Worm (Caenorhabditis elegans) whole organism, mixed stage, embryonic: ENCODE results near the gene W09D6.1.
A peak's percentile ranks its signal among the peaks of the same experiment; 100 is the strongest.

Experiments
- blmp-1 ChIP-seq: fragments of 150-350 bp; optimal IDR thresholded peaks from 2 replicates; lab custom pipeline; 2014; ENCODE audit warnings: missing biosample characterization, missing genetic modification characterization
- ceh-39 ChIP-seq: fragments of 150-350 bp; optimal IDR thresholded peaks from 2 replicates; lab custom pipeline; 2014; ENCODE audit warnings: missing biosample characterization, missing genetic modification characterization
- ceh-83 ChIP-seq: fragments of 200-800 bp; sonication (Bioruptor generic); optimal IDR thresholded peaks from 2 replicates; lab custom pipeline; 2018; ENCODE audit warnings: mild to moderate bottlenecking, missing genetic modification characterization, missing compliant biosample characterization
- ces-1 ChIP-seq: fragments of 150-350 bp; optimal IDR thresholded peaks from 2 replicates; lab custom pipeline; 2014; ENCODE audit warnings: missing biosample characterization, missing genetic modification reagents, missing genetic modification characterization
- cnd-1 ChIP-seq: fragments of 200-800 bp; sonication (Bioruptor generic); optimal IDR thresholded peaks from 2 replicates; lab custom pipeline; 2018; ENCODE audit warnings: mild to moderate bottlenecking, missing genetic modification characterization, missing compliant biosample characterization
- drap-1 ChIP-seq: fragments of 200-800 bp; sonication (Bioruptor generic); optimal IDR thresholded peaks from 3 replicates; lab custom pipeline; 2018; ENCODE audit warnings: mild to moderate bottlenecking, missing genetic modification characterization, missing compliant biosample characterization
- elt-1 ChIP-seq: sonication (generic microtip); optimal IDR thresholded peaks from 2 replicates; lab custom pipeline; 2017; ENCODE audit warnings: missing genetic modification characterization, mild to moderate bottlenecking, missing compliant biosample characterization, antibody characterized with exemption, moderate library complexity, borderline replicate concordance; ENCODE audit not compliant: insufficient read depth
- elt-3 ChIP-seq: fragments of 150-350 bp; optimal IDR thresholded peaks from 2 replicates; lab custom pipeline; 2014; ENCODE audit warnings: missing biosample characterization, missing genetic modification characterization
- flh-1 ChIP-seq: fragments of 200-800 bp; sonication (Bioruptor generic); optimal IDR thresholded peaks from 2 replicates; lab custom pipeline; 2018; ENCODE audit warnings: mild to moderate bottlenecking, missing genetic modification characterization, moderate library complexity, missing compliant biosample characterization
- ham-2 ChIP-seq: fragments of 200-800 bp; sonication (Bioruptor generic); optimal IDR thresholded peaks from 2 replicates; lab custom pipeline; 2018; ENCODE audit warnings: mild to moderate bottlenecking, missing genetic modification characterization, missing compliant biosample characterization
- hlh-1 ChIP-seq: fragments of 150-350 bp; optimal IDR thresholded peaks from 2 replicates; lab custom pipeline; 2014; ENCODE audit warnings: missing biosample characterization, missing genetic modification reagents, missing genetic modification characterization
- lin-13 ChIP-seq: fragments of 150-350 bp; optimal IDR thresholded peaks from 2 replicates; lab custom pipeline; 2014; ENCODE audit warnings: missing biosample characterization, missing genetic modification characterization
- lin-32 ChIP-seq: fragments of 200-800 bp; sonication (Bioruptor generic); optimal IDR thresholded peaks from 2 replicates; lab custom pipeline; 2018; ENCODE audit warnings: mild to moderate bottlenecking, missing genetic modification characterization, missing compliant biosample characterization
- lsy-2 ChIP-seq: fragments of 150-350 bp; optimal IDR thresholded peaks from 2 replicates; lab custom pipeline; 2014; ENCODE audit warnings: missing biosample characterization, missing genetic modification characterization
- mab-5 ChIP-seq: fragments of 150-350 bp; optimal IDR thresholded peaks from 2 replicates; lab custom pipeline; 2014; ENCODE audit warnings: missing biosample characterization, missing genetic modification characterization
- mep-1 ChIP-seq: fragments of 150-350 bp; optimal IDR thresholded peaks from 2 replicates; lab custom pipeline; 2017; ENCODE audit warnings: missing biosample characterization, missing genetic modification reagents, missing genetic modification characterization, inconsistent platforms
- mls-2 ChIP-seq: sonication (generic microtip); optimal IDR thresholded peaks from 2 replicates; lab custom pipeline; 2016; ENCODE audit warnings: mild to moderate bottlenecking, missing genetic modification characterization, moderate library complexity, missing compliant biosample characterization
- nhr-12 ChIP-seq: fragments of 150-350 bp; optimal IDR thresholded peaks from 2 replicates; lab custom pipeline; 2014; ENCODE audit warnings: missing biosample characterization, missing genetic modification characterization
- nhr-2 ChIP-seq: fragments of 150-350 bp; optimal IDR thresholded peaks from 2 replicates; lab custom pipeline; 2014; ENCODE audit warnings: missing biosample characterization, missing genetic modification characterization
- nhr-237 ChIP-seq: fragments of 150-350 bp; optimal IDR thresholded peaks from 2 replicates; lab custom pipeline; 2014; ENCODE audit warnings: missing biosample characterization, missing genetic modification characterization
- nhr-28 ChIP-seq: fragments of 150-350 bp; optimal IDR thresholded peaks from 2 replicates; lab custom pipeline; 2014; ENCODE audit warnings: missing biosample characterization, missing genetic modification characterization
- nhr-76 ChIP-seq: sonication (generic microtip); optimal IDR thresholded peaks from 2 replicates; lab custom pipeline; 2017; ENCODE audit warnings: missing biosample characterization, missing genetic modification characterization
- pha-4 ChIP-seq: fragments of 150-350 bp; optimal IDR thresholded peaks from 2 replicates; lab custom pipeline; 2018; ENCODE audit warnings: missing biosample characterization, missing genetic modification reagents, missing genetic modification characterization
- sem-2 ChIP-seq: fragments of 200-800 bp; sonication (Bioruptor generic); optimal IDR thresholded peaks from 2 replicates; lab custom pipeline; 2018; ENCODE audit warnings: mild to moderate bottlenecking, missing genetic modification characterization, missing compliant biosample characterization
- sptf-1 ChIP-seq: sonication (generic microtip); optimal IDR thresholded peaks from 2 replicates; lab custom pipeline; 2017; ENCODE audit warnings: mild to moderate bottlenecking, missing genetic modification characterization, moderate library complexity, missing compliant biosample characterization
- tbx-8 ChIP-seq: fragments of 200-800 bp; sonication (Bioruptor generic); optimal IDR thresholded peaks from 2 replicates; lab custom pipeline; 2018; ENCODE audit warnings: mild to moderate bottlenecking, missing genetic modification characterization, moderate library complexity, missing compliant biosample characterization
- unc-120 ChIP-seq: sonication (generic microtip); optimal IDR thresholded peaks from 2 replicates; lab custom pipeline; 2017; ENCODE audit warnings: missing genetic modification characterization, missing compliant biosample characterization; ENCODE audit not compliant: poor library complexity, severe bottlenecking
- unc-39 ChIP-seq: fragments of 150-350 bp; optimal IDR thresholded peaks from 2 replicates; lab custom pipeline; 2014; ENCODE audit warnings: missing biosample characterization, missing genetic modification characterization
- unc-62 ChIP-seq: fragments of 150-350 bp; optimal IDR thresholded peaks from 2 replicates; lab custom pipeline; 2014; ENCODE audit warnings: missing biosample characterization, missing genetic modification reagents, missing genetic modification characterization
- zip-8 ChIP-seq: fragments of 150-350 bp; optimal IDR thresholded peaks from 2 replicates; lab custom pipeline; 2014; ENCODE audit warnings: missing biosample characterization, missing genetic modification characterization
- ztf-11 ChIP-seq: fragments of 150-350 bp; optimal IDR thresholded peaks from 2 replicates; lab custom pipeline; 2014; ENCODE audit warnings: missing biosample characterization, missing genetic modification characterization

Gene W09D6.1

ce11 chrIII:11036132-11036531, 32.5 kb upstream of the W09D6.1 start:
- TF ChIP-seq lin-13 (tag; lab: Kevin White, UChicago) (peak; percentile 74), sptf-1 (tag; lab: Kevin White, UChicago) (peak; percentile 28), mep-1 (tag; lab: Kevin White, UChicago) (peak; percentile 74), lsy-2 (tag; lab: Kevin White, UChicago) (peak; percentile 96), nhr-237 (tag; lab: Kevin White, UChicago) (peak; percentile 58), ces-1 (GFP tag; lab: Kevin White, UChicago) (peak; percentile 34), pha-4 (tag; lab: Kevin White, UChicago) (peak; percentile 67), lin-32 (GFP tag; lab: Kevin White, UChicago) (no peak), unc-62 (GFP tag; lab: Kevin White, UChicago) (peak; percentile 34), mab-5 (tag; lab: Kevin White, UChicago) (no peak)

- no peak for TF ChIP-seq lin-13 (tag; lab: Kevin White, UChicago)
- no peak for TF ChIP-seq ceh-83 (GFP tag; lab: Kevin White, UChicago)
- no peak for TF ChIP-seq nhr-12
- no peak for TF ChIP-seq ham-2 (GFP tag; lab: Kevin White, UChicago)
- no peak for TF ChIP-seq unc-62 (GFP tag; lab: Kevin White, UChicago)
- no peak for TF ChIP-seq ceh-39 (tag; lab: Kevin White, UChicago)
- TF ChIP-seq nhr-237 (tag; lab: Kevin White, UChicago) = no peak
- no peak for TF ChIP-seq cnd-1 (tag; lab: Kevin White, UChicago)
- no peak for TF ChIP-seq blmp-1 (tag; lab: Kevin White, UChicago)
- TF ChIP-seq zip-8 = no peak
- TF ChIP-seq lsy-2 (tag; lab: Kevin White, UChicago) = no peak
- no peak for TF ChIP-seq hlh-1 (tag; lab: Kevin White, UChicago)
- TF ChIP-seq nhr-2 = no peak
- no peak for TF ChIP-seq mab-5 (tag; lab: Kevin White, UChicago)
- no peak for TF ChIP-seq tbx-8 (GFP tag; lab: Kevin White, UChicago)
- no peak for TF ChIP-seq elt-1 (tag; lab: Kevin White, UChicago)
- no peak for TF ChIP-seq sptf-1 (tag; lab: Kevin White, UChicago)
Measured at ce11 chrIII:11036640-11037039, 32.0 kb upstream of the W09D6.1 start, which contains the start of gene spat-2. Gene spat-2 (plus strand): TSS chrIII:11036940.

ce11 chrIII:11039250-11039649, 29.4 kb upstream of the W09D6.1 start:
- TF ChIP-seq hlh-1 (tag; lab: Kevin White, UChicago) = peak; percentile 21
- TF ChIP-seq ztf-11 (tag; lab: Kevin White, UChicago) = no peak
- TF ChIP-seq mep-1 (tag; lab: Kevin White, UChicago) = peak; percentile 46

ce11 chrIII:11040606-11041005, 28.0 kb upstream of the W09D6.1 start:
- TF ChIP-seq ceh-39 (tag; lab: Kevin White, UChicago) (no peak), cnd-1 (tag; lab: Kevin White, UChicago) (no peak), lin-13 (tag; lab: Kevin White, UChicago) (no peak), nhr-28 (no peak), mab-5 (tag; lab: Kevin White, UChicago) (no peak)

ce11 chrIII:11045196-11045595, 23.5 kb upstream of the W09D6.1 start:
- TF ChIP-seq nhr-237 (tag; lab: Kevin White, UChicago) (no peak), sem-2 (no peak), zip-8 (no peak), mls-2 (tag; lab: Kevin White, UChicago) (no peak), elt-3 (tag; lab: Kevin White, UChicago) (no peak), drap-1 (GFP tag; lab: Kevin White, UChicago) (no peak), unc-62 (GFP tag; lab: Kevin White, UChicago) (no peak), lin-13 (tag; lab: Kevin White, UChicago) (no peak)

- no peak for TF ChIP-seq blmp-1 (tag; lab: Kevin White, UChicago)
- no peak for TF ChIP-seq ham-2 (GFP tag; lab: Kevin White, UChicago)
- no peak for TF ChIP-seq hlh-1 (tag; lab: Kevin White, UChicago)
- TF ChIP-seq drap-1 (GFP tag; lab: Kevin White, UChicago) = no peak
- no peak for TF ChIP-seq nhr-28
- TF ChIP-seq mep-1 (tag; lab: Kevin White, UChicago) = no peak
- no peak for TF ChIP-seq nhr-2
- TF ChIP-seq nhr-76 (tag; lab: Kevin White, UChicago) = no peak
- no peak for TF ChIP-seq sem-2
- no peak for TF ChIP-seq flh-1 (GFP tag; lab: Kevin White, UChicago)
- TF ChIP-seq ceh-39 (tag; lab: Kevin White, UChicago) = no peak
- TF ChIP-seq unc-120 = no peak
- TF ChIP-seq unc-39 (tag; lab: Kevin White, UChicago) = no peak
- TF ChIP-seq elt-3 (tag; lab: Kevin White, UChicago) = no peak
Measured at ce11 chrIII:11046549-11046948, 22.1 kb upstream of the W09D6.1 start.
